Fruit fly (Drosophila melanogaster): ENCODE measurements around the gene CG5254.

DNA sequence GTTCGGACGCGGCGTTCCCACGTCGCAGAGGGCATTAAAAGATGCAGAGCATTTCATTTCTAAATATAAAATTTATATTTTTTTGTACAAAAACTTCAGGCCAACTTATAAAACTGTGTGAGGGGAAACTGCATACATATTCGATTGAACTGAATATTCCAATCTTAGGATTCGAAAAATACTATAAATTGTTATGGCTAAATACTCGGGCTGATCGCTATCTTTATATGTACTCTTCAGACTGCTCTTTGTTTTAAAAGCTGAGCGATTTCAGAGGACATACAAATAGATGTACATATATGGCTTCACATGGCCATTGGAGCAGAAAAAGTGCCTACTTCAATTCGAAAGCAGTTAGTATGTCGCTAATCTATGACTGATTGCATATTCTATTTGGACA, 53.2 kb downstream of the CG5254 start, which contains the start of gene CG13359:
- TF ChIP-seq CG8478 (optimal IDR thresholded peaks at IDR 0.05) (no peak), CTCF (optimal IDR thresholded peaks at IDR 0.05) (no peak)

All from S2 (cell line).